Fruit fly (Drosophila melanogaster) whole organism, embryonic: ENCODE data around the gene Sbds.

Experiments used
- Abd-B ChIP-seq: fragments of 200-800 bp; sonication (Bioruptor generic); optimal IDR thresholded peaks from 2 replicates; lab custom pipeline; 2018; ENCODE audit warnings: missing biosample characterization, mild to moderate bottlenecking, missing genetic modification characterization, moderate library complexity
- Atf6 ChIP-seq: fragments of 200-800 bp; sonication (Bioruptor generic); IDR thresholded peaks from 2 replicates; pipeline ENCODE4 v1.3.6; 2022; ENCODE audit warnings: missing biosample characterization, missing genetic modification characterization
- Awh ChIP-seq: fragments of 200-800 bp; sonication (Bioruptor generic); IDR thresholded peaks from 2 replicates; pipeline ENCODE4, ENCODE4 v1.3.6; 2022; ENCODE audit warnings: missing biosample characterization, missing genetic modification characterization
- CG10267 ChIP-seq: fragments of 200-800 bp; sonication (Bioruptor generic); optimal IDR thresholded peaks from 2 replicates; lab custom pipeline; 2018; ENCODE audit warnings: missing biosample characterization, mild to moderate bottlenecking, missing genetic modification characterization, moderate library complexity
- CG10543 ChIP-seq: fragments of 200-800 bp; sonication (Bioruptor generic); optimal IDR thresholded peaks from 3 replicates; lab custom pipeline; 2017; ENCODE audit warnings: missing biosample characterization, mild to moderate bottlenecking, missing genetic modification characterization, moderate library complexity
- CG11085 ChIP-seq: fragments of 200-800 bp; sonication (Bioruptor generic); IDR thresholded peaks from 2 replicates; pipeline ENCODE4 v1.3.6; 2022; ENCODE audit warnings: missing biosample characterization, missing genetic modification characterization
- CG15073 ChIP-seq: fragments of 200-800 bp; sonication (Bioruptor generic); optimal IDR thresholded peaks from 2 replicates; lab custom pipeline; 2016; ENCODE audit warnings: missing biosample characterization, missing genetic modification characterization
- CG15269 ChIP-seq: fragments of 200-800 bp; sonication (Bioruptor generic); optimal IDR thresholded peaks from 2 replicates; lab custom pipeline; 2018; ENCODE audit warnings: missing biosample characterization, mild to moderate bottlenecking, missing genetic modification characterization, moderate library complexity
- CG1529 ChIP-seq: fragments of 200-800 bp; sonication (Bioruptor generic); optimal IDR thresholded peaks from 3 replicates; lab custom pipeline; 2018; ENCODE audit warnings: missing biosample characterization, missing genetic modification characterization
- CG15479 ChIP-seq: fragments of 200-800 bp; sonication (Bioruptor generic); optimal IDR thresholded peaks from 3 replicates; lab custom pipeline; 2019; ENCODE audit warnings: missing biosample characterization, mild to moderate bottlenecking, missing genetic modification characterization, moderate library complexity
- CG1603 ChIP-seq: fragments of 200-800 bp; sonication (Bioruptor generic); optimal IDR thresholded peaks from 2 replicates; lab custom pipeline; 2019; ENCODE audit warnings: missing biosample characterization, mild to moderate bottlenecking, missing genetic modification characterization, moderate library complexity
- CG16815 ChIP-seq: fragments of 200-800 bp; sonication (Bioruptor generic); optimal IDR thresholded peaks from 3 replicates; lab custom pipeline; 2017; ENCODE audit warnings: missing biosample characterization, mild to moderate bottlenecking, missing genetic modification characterization
- CG17328 ChIP-seq: fragments of 200-800 bp; sonication (Bioruptor generic); IDR thresholded peaks from 2 replicates; pipeline ENCODE4 v1.3.6; 2022; ENCODE audit warnings: missing biosample characterization, missing genetic modification characterization
- CG18011 ChIP-seq: fragments of 200-800 bp; sonication (Bioruptor generic); optimal IDR thresholded peaks from 2 replicates; lab custom pipeline; 2017; ENCODE audit warnings: missing biosample characterization, missing genetic modification characterization, mild to moderate bottlenecking, moderate library complexity, missing genotype
- CG18599 ChIP-seq: fragments of 200-800 bp; sonication (Bioruptor generic); optimal IDR thresholded peaks from 3 replicates; lab custom pipeline; 2017; ENCODE audit warnings: missing biosample characterization, missing genetic modification characterization, mild to moderate bottlenecking, moderate library complexity, missing genetic modification reagents
- CG2875 ChIP-seq: fragments of 200-800 bp; sonication (Bioruptor generic); optimal IDR thresholded peaks from 2 replicates; lab custom pipeline; 2017; ENCODE audit warnings: missing biosample characterization, mild to moderate bottlenecking, missing genetic modification characterization, missing genetic modification reagents
- CG30020 ChIP-seq: fragments of 200-800 bp; optimal IDR thresholded peaks from 2 replicates; lab custom pipeline; 2019; ENCODE audit warnings: missing biosample characterization, mild to moderate bottlenecking, missing genetic modification characterization, moderate library complexity
- CG30403 ChIP-seq: fragments of 200-800 bp; sonication (Bioruptor generic); optimal IDR thresholded peaks from 3 replicates; lab custom pipeline; 2016; ENCODE audit warnings: missing biosample characterization, missing genetic modification characterization
- CG4404 ChIP-seq: fragments of 200-800 bp; sonication (Bioruptor generic); IDR thresholded peaks from 2 replicates; pipeline ENCODE4 v1.3.6; 2022; ENCODE audit warnings: missing biosample characterization, missing genetic modification characterization
- CG4424 ChIP-seq: fragments of 200-800 bp; sonication (Bioruptor generic); optimal IDR thresholded peaks from 3 replicates; lab custom pipeline; 2016; ENCODE audit warnings: missing biosample characterization, missing genetic modification characterization
- CG7271 ChIP-seq: fragments of 200-800 bp; sonication (Bioruptor generic); optimal IDR thresholded peaks from 2 replicates; lab custom pipeline; 2018; ENCODE audit warnings: missing biosample characterization, mild to moderate bottlenecking, missing genetic modification characterization, moderate library complexity
- CG8478 ChIP-seq: fragments of >200 bp; optimal IDR thresholded peaks from 2 replicates; lab custom pipeline; 2018
- CG8944 ChIP-seq: fragments of 200-800 bp; sonication (Bioruptor generic); optimal IDR thresholded peaks from 3 replicates; lab custom pipeline; 2016; ENCODE audit warnings: missing biosample characterization, missing genetic modification characterization
- Camta ChIP-seq: fragments of 200-800 bp; sonication (Bioruptor generic); optimal IDR thresholded peaks from 2 replicates; lab custom pipeline; 2016; ENCODE audit warnings: missing biosample characterization, missing genetic modification characterization
- Deaf1 ChIP-seq: fragments of 200-800 bp; optimal IDR thresholded peaks from 3 replicates; lab custom pipeline; 2019; ENCODE audit warnings: missing biosample characterization, mild to moderate bottlenecking, missing genetic modification characterization, moderate library complexity
- Dfd ChIP-seq, 2 experiments: fragments of >200 bp; optimal IDR thresholded peaks; 2 replicates each; lab custom pipeline; 2017; ENCODE audit warnings: missing biosample characterization in 2 of 2, missing genetic modification characterization in 2 of 2
- Doc3 ChIP-seq: fragments of 200-800 bp; sonication (Bioruptor generic); IDR thresholded peaks from 3 replicates; pipeline ENCODE4 v1.3.6; 2022; ENCODE audit warnings: missing biosample characterization, missing genetic modification characterization; ENCODE audit not compliant: partially characterized antibody
- Mes4 ChIP-seq: fragments of 200-800 bp; sonication (Bioruptor generic); optimal IDR thresholded peaks from 2 replicates; lab custom pipeline; 2016; ENCODE audit warnings: missing biosample characterization, missing genetic modification characterization
- Poxn ChIP-seq: fragments of 200-800 bp; sonication (Bioruptor generic); IDR thresholded peaks from 2 replicates; pipeline ENCODE4 v1.3.6; 2022; ENCODE audit warnings: missing biosample characterization, missing genetic modification characterization
- Ravus ChIP-seq: fragments of 200-800 bp; sonication (Bioruptor generic); IDR thresholded peaks from 2 replicates; pipeline ENCODE4 v1.3.6; 2022; ENCODE audit warnings: missing biosample characterization, missing genetic modification characterization
- abd-A ChIP-seq: fragments of 200-800 bp; sonication (Bioruptor generic); optimal IDR thresholded peaks from 3 replicates; lab custom pipeline; 2019; ENCODE audit warnings: missing biosample characterization, mild to moderate bottlenecking, missing genetic modification characterization, moderate library complexity
- caup ChIP-seq: fragments of 200-800 bp; sonication (Bioruptor generic); optimal IDR thresholded peaks from 3 replicates; lab custom pipeline; 2017; ENCODE audit warnings: missing biosample characterization, mild to moderate bottlenecking, missing genetic modification characterization, moderate library complexity; ENCODE audit not compliant: severe bottlenecking
- cg ChIP-seq: fragments of 200-800 bp; sonication (Bioruptor generic); optimal IDR thresholded peaks from 3 replicates; lab custom pipeline; 2019; ENCODE audit warnings: missing biosample characterization, mild to moderate bottlenecking, missing genetic modification characterization, moderate library complexity
- chinmo ChIP-seq: fragments of 200-800 bp; sonication (Bioruptor generic); IDR thresholded peaks from 4 replicates; pipeline ENCODE4 v1.3.6; 2022; ENCODE audit warnings: missing biosample characterization, missing genetic modification characterization; ENCODE audit not compliant: partially characterized antibody
- grn ChIP-seq: fragments of 200-800 bp; sonication (Bioruptor generic); optimal IDR thresholded peaks from 3 replicates; lab custom pipeline; 2017; ENCODE audit warnings: missing biosample characterization, missing genetic modification characterization
- hth ChIP-seq: fragments of >200 bp; optimal IDR thresholded peaks from 2 replicates; lab custom pipeline; 2017; ENCODE audit warnings: inconsistent platforms
- mam ChIP-seq: fragments of 200-800 bp; sonication (Bioruptor generic); optimal IDR thresholded peaks from 3 replicates; lab custom pipeline; 2016; ENCODE audit warnings: missing biosample characterization, missing genetic modification characterization
- nerfin-1 ChIP-seq: fragments of 200-800 bp; sonication (Bioruptor generic); optimal IDR thresholded peaks from 3 replicates; lab custom pipeline; 2019; ENCODE audit warnings: missing biosample characterization, mild to moderate bottlenecking, missing genetic modification characterization, moderate library complexity
- oc ChIP-seq: fragments of 200-800 bp; sonication (Bioruptor generic); optimal IDR thresholded peaks from 2 replicates; lab custom pipeline; 2018; ENCODE audit warnings: missing biosample characterization, mild to moderate bottlenecking, missing genetic modification characterization, moderate library complexity
- onecut ChIP-seq: fragments of 200-800 bp; sonication (Bioruptor generic); IDR thresholded peaks from 2 replicates; pipeline ENCODE4 v1.3.6; 2022; ENCODE audit warnings: missing biosample characterization, missing genetic modification characterization
- pan ChIP-seq, 4 experiments: fragments of >200 bp in 3 of 4; fragments of 200-800 bp in 1 of 4; sonication (Bioruptor generic) in 1 of 4; optimal IDR thresholded peaks in 3 of 4; IDR thresholded peaks in 1 of 4; 2 replicates each; pipeline versions ENCODE4 v1.3.6 to Lab custom; 2017 to 2022; ENCODE audit warnings: missing biosample characterization in 2 of 4, missing genetic modification characterization in 2 of 4, mixed read lengths in 1 of 4
- pho ChIP-seq: fragments of 200-800 bp; sonication (Bioruptor generic); optimal IDR thresholded peaks from 2 replicates; lab custom pipeline; 2016; ENCODE audit warnings: missing biosample characterization, missing genetic modification characterization
- prd ChIP-seq, 3 experiments: fragments of >200 bp in 2 of 3; fragments of 200-800 bp in 1 of 3; sonication (Bioruptor generic) in 1 of 3; optimal IDR thresholded peaks in 2 of 3; IDR thresholded peaks in 1 of 3; 2 replicates in 2 of 3; 3 replicates in 1 of 3; pipeline versions ENCODE4 v1.3.6 to Lab custom; 2017 to 2022; ENCODE audit warnings: missing biosample characterization in 1 of 3, missing genetic modification characterization in 1 of 3
- sc ChIP-seq, 3 experiments: fragments of >200 bp in 2 of 3; fragments of 200-800 bp in 1 of 3; sonication (Bioruptor generic) in 1 of 3; optimal IDR thresholded peaks; 2 replicates in 2 of 3; 3 replicates in 1 of 3; lab custom pipeline; 2017; ENCODE audit warnings: mild to moderate bottlenecking in 1 of 3, missing biosample characterization in 1 of 3, missing genetic modification characterization in 1 of 3, missing genetic modification reagents in 1 of 3
- sd ChIP-seq: fragments of 200-800 bp; sonication (Bioruptor generic); optimal IDR thresholded peaks from 3 replicates; lab custom pipeline; 2018; ENCODE audit warnings: missing biosample characterization, mild to moderate bottlenecking, missing genetic modification characterization, moderate library complexity
- toy ChIP-seq: fragments of 200-800 bp; sonication (Bioruptor generic); IDR thresholded peaks from 2 replicates; pipeline ENCODE4 v1.3.6; 2022; ENCODE audit warnings: missing biosample characterization, missing genetic modification characterization

Sbds gene

DNA sequence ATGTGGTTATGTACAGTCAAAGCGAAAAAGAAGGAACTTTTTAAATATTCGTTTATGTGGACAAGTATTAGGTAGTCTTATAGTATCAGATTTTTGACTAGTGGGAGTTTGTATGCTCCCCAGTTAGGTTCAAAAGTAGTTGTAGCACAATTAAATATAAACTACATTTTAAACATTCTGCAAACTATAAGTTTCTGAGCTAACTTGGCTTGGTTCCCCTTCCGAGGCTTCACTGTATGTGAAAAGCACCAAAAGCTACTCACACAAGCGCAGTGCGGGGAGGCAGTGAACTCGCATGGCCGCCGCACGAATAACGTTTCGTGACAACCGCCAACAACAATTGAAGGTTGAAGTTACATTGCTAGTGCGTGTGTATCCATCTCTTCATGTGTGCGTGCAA is 24.9 kb downstream of the Sbds start (continued):
- TF ChIP-seq CG18599 (GFP tag; lab: Kevin White, UChicago) (no peak), Ravus (no peak), CG4424 (no peak), CG8944 (GFP tag; lab: Kevin White, UChicago) (no peak)

DNA sequence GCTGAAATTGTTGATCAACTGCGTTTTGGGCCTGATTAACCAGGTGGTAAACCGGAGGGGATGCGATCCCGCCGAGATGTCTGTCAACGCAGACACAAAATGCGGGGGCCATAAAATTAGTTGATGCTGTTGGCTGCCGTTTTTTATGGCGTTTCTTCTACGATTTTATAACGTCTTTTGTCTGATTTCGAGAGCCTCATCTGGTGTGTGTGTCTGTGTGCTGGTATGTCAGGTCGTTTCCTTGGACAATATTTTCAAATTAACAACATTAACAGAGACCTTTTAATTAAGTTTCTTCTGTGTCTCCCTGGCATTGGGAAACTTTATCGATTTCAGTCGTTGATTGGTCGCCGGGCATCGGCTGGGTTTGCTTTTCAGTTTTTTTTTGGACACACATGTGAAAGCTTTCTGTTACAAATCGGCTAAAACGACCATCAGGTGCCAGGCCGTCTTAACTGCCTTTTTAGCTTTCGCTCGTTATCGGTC is 26.1 kb downstream of the Sbds start:
- TF ChIP-seq CG30403 (GFP tag; lab: Kevin White, UChicago) = no peak
- TF ChIP-seq onecut (GFP tag; lab: Robert Waterston, UW) = peak; percentile 36; the same call in 1 of the 2 replicates
- TF ChIP-seq CG10543 (GFP tag; lab: Kevin White, UChicago) = no peak
- TF ChIP-seq sd = peak; percentile 62
- TF ChIP-seq Awh (GFP tag; lab: Robert Waterston, UW) = peak; percentile 94
- peak; percentile 79 for TF ChIP-seq abd-A (tag; lab: Kevin White, UChicago)
- TF ChIP-seq Abd-B (GFP tag; lab: Kevin White, UChicago) = peak; percentile 33
- no peak for TF ChIP-seq CG8478 (lab: Kevin White, UChicago)
- TF ChIP-seq CG18599 (GFP tag; lab: Kevin White, UChicago) = no peak

DNA sequence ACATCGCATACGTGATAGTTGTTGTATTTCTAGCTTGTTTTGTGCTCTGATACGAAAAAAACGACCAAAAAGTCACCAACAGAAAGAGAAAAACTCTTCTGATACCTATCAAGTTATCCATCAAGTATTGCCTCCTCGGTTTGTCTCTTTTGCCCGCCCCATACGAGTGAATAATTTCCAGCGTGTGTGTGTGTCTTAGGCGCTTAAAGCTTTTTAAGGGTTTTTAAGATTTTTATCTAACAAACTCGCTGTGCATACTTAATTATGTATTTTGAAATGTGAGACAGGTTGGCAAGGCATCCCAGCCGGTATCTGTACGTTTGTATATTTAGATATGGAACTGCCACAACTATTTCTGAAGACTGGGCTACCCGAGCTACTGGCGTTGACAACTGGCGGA is 26.7 kb downstream of the Sbds start:
- TF ChIP-seq pho (no peak), chinmo (GFP tag; lab: Robert Waterston, UW) (0 out of 4 replicates have a peak, but pooled peaks have one; percentile 63), CG16815 (no peak), pan (optimal IDR thresholded peaks at IDR 0.05; lab: Kevin White, UChicago) (no peak), pan (GFP tag; optimal IDR thresholded peaks at IDR 0.05 in 1 of 2, IDR thresholded peaks at IDR 0.05 in 1 of 2) (no peak), CG17328 (GFP tag; lab: Robert Waterston, UW) (no peak), CG2875 (GFP tag; lab: Kevin White, UChicago) (no peak), CG7271 (no peak), hth (no peak), Doc3 (GFP tag; lab: Robert Waterston, UW) (no peak), CG15479 (no peak), onecut (GFP tag; lab: Robert Waterston, UW) (no peak), toy (no peak), CG30020 (tag; lab: Kevin White, UChicago) (no peak), oc (peak; percentile 21), CG4404 (no peak), CG10267 (tag; lab: Kevin White, UChicago) (no peak), CG18011 (GFP tag; lab: Kevin White, UChicago) (no peak), caup (no peak), mam (GFP tag; lab: Kevin White, UChicago) (no peak), Camta (GFP tag; lab: Kevin White, UChicago) (no peak), CG1603 (no peak), sc (optimal IDR thresholded peaks at IDR 0.05; lab: Kevin White, UChicago) (no peak), sc (GFP tag; optimal IDR thresholded peaks at IDR 0.05; lab: Kevin White, UChicago) (no peak), Deaf1 (tag; lab: Kevin White, UChicago) (no peak), nerfin-1 (tag; lab: Kevin White, UChicago) (no peak), CG1529 (GFP tag; lab: Kevin White, UChicago) (no peak), grn (peak; percentile 80), Dfd (GFP tag; optimal IDR thresholded peaks at IDR 0.05; lab: Kevin White, UChicago) (no peak), CG15269 (tag; lab: Kevin White, UChicago) (peak; percentile 78), CG15073 (GFP tag; lab: Kevin White, UChicago) (no peak), prd (optimal IDR thresholded peaks at IDR 0.05; lab: Kevin White, UChicago) (no peak), prd (GFP tag; IDR thresholded peaks at IDR 0.05; lab: Robert Waterston, UW) (no peak), CG11085 (no peak), cg (peak; percentile 31), Mes4 (GFP tag; lab: Kevin White, UChicago) (no peak), Atf6 (GFP tag; lab: Robert Waterston, UW) (no peak), Poxn (GFP tag; lab: Robert Waterston, UW) (no peak), CG30403 (GFP tag; lab: Kevin White, UChicago) (no peak)
